Fruit fly (Drosophila melanogaster) whole organism, embryonic: ENCODE data around the gene Ent3.

ENCODE experiments used
- Ada2b ChIP-seq: fragments of 200-800 bp; sonication (Bioruptor generic); IDR thresholded peaks from 2 replicates; pipeline ENCODE4 v1.3.6; 2022; ENCODE audit warnings: missing biosample characterization, missing genetic modification characterization
- Aef1 ChIP-seq: fragments of 200-800 bp; sonication (Bioruptor generic); IDR thresholded peaks from 3 replicates; pipeline ENCODE4 v1.3.6; 2022; ENCODE audit warnings: missing biosample characterization, missing genetic modification characterization
- CG11093 ChIP-seq: fragments of 200-800 bp; sonication (Bioruptor generic); IDR thresholded peaks from 3 replicates; pipeline ENCODE4 v1.3.6; 2022; ENCODE audit warnings: missing biosample characterization, missing genetic modification characterization
- CG12155 ChIP-seq: fragments of 200-800 bp; sonication (Bioruptor generic); optimal IDR thresholded peaks from 3 replicates; lab custom pipeline; 2016; ENCODE audit warnings: missing biosample characterization, missing genetic modification characterization
- CG14710 ChIP-seq: fragments of 200-800 bp; sonication (Bioruptor generic); optimal IDR thresholded peaks from 3 replicates; lab custom pipeline; 2019; ENCODE audit warnings: missing biosample characterization, mild to moderate bottlenecking, missing genetic modification characterization, moderate library complexity
- CG14860 ChIP-seq: fragments of 200-800 bp; sonication (Bioruptor generic); IDR thresholded peaks from 3 replicates; pipeline ENCODE4 v1.3.6; 2022; ENCODE audit warnings: missing biosample characterization, missing genetic modification characterization; ENCODE audit not compliant: partially characterized antibody
- CG17359 ChIP-seq: fragments of 200-800 bp; sonication (Bioruptor generic); optimal IDR thresholded peaks from 3 replicates; lab custom pipeline; 2018; ENCODE audit warnings: missing biosample characterization, mild to moderate bottlenecking, missing genetic modification characterization, moderate library complexity
- CG2129 ChIP-seq: fragments of 200-800 bp; sonication (Bioruptor generic); IDR thresholded peaks from 2 replicates; pipeline ENCODE4 v1.3.6; 2022; ENCODE audit warnings: missing biosample characterization, missing genetic modification characterization; ENCODE audit not compliant: partially characterized antibody
- CG2202 ChIP-seq: fragments of 200-800 bp; sonication (Bioruptor generic); optimal IDR thresholded peaks from 2 replicates; lab custom pipeline; 2018; ENCODE audit warnings: missing biosample characterization, mild to moderate bottlenecking, missing genetic modification characterization
- CG34422 ChIP-seq: fragments of 200-800 bp; sonication (Bioruptor generic); IDR thresholded peaks from 3 replicates; pipeline ENCODE4 v1.3.6; 2022; ENCODE audit warnings: missing biosample characterization, missing genetic modification characterization
- CG3995 ChIP-seq: fragments of 200-800 bp; sonication (Bioruptor generic); optimal IDR thresholded peaks from 3 replicates; lab custom pipeline; 2016; ENCODE audit warnings: missing biosample characterization, missing genetic modification characterization
- CG4282 ChIP-seq: fragments of 200-800 bp; sonication (Bioruptor generic); optimal IDR thresholded peaks from 2 replicates; lab custom pipeline; 2016; ENCODE audit warnings: missing biosample characterization, missing genetic modification characterization
- CG6854 ChIP-seq: fragments of 200-800 bp; sonication (Bioruptor generic); optimal IDR thresholded peaks from 3 replicates; lab custom pipeline; 2017; ENCODE audit warnings: missing biosample characterization, mild to moderate bottlenecking, missing genetic modification characterization
- CG7928 ChIP-seq: fragments of 200-800 bp; sonication (Bioruptor generic); optimal IDR thresholded peaks from 2 replicates; lab custom pipeline; 2017; ENCODE audit warnings: missing biosample characterization, mild to moderate bottlenecking, missing genetic modification characterization
- Dek ChIP-seq: fragments of 200-800 bp; sonication (Bioruptor generic); optimal IDR thresholded peaks from 3 replicates; lab custom pipeline; 2019; ENCODE audit warnings: missing biosample characterization, mild to moderate bottlenecking, missing genetic modification characterization, moderate library complexity
- Dll ChIP-seq: fragments of 200-800 bp; sonication (Bioruptor generic); IDR thresholded peaks from 4 replicates; pipeline ENCODE4 v1.3.6; 2022; ENCODE audit warnings: missing biosample characterization, missing genetic modification characterization; ENCODE audit not compliant: partially characterized antibody
- Dref ChIP-seq: fragments of 200-800 bp; sonication (Bioruptor generic); IDR thresholded peaks from 2 replicates; pipeline ENCODE4 v1.3.6; 2022; ENCODE audit warnings: missing biosample characterization, missing genetic modification characterization
- E2f2 ChIP-seq: fragments of 200-800 bp; sonication (Bioruptor generic); IDR thresholded peaks from 2 replicates; pipeline ENCODE4 v1.3.6; 2022; ENCODE audit warnings: missing biosample characterization, missing genetic modification characterization
- Elba2 ChIP-seq: fragments of 200-800 bp; sonication (Bioruptor generic); optimal IDR thresholded peaks from 3 replicates; lab custom pipeline; 2016; ENCODE audit warnings: missing biosample characterization, missing genetic modification characterization
- HHEX ChIP-seq: fragments of 200-800 bp; sonication (Bioruptor generic); optimal IDR thresholded peaks from 3 replicates; lab custom pipeline; 2017; ENCODE audit warnings: missing biosample characterization, mild to moderate bottlenecking, missing genetic modification characterization, missing genetic modification reagents
- HLH3B ChIP-seq: fragments of 200-800 bp; sonication (Bioruptor generic); IDR thresholded peaks from 2 replicates; pipeline ENCODE4 v1.3.6; 2022; ENCODE audit warnings: missing biosample characterization, missing genetic modification characterization
- Stat92E ChIP-seq, 3 experiments: fragments of >200 bp in 2 of 3; fragments of 200-800 bp in 1 of 3; sonication (Bioruptor generic) in 1 of 3; optimal IDR thresholded peaks; 2 replicates each; lab custom pipeline; 2017 to 2019; ENCODE audit warnings: missing biosample characterization in 3 of 3, missing genetic modification characterization in 3 of 3, mild to moderate bottlenecking in 1 of 3, moderate library complexity in 1 of 3
- Usf ChIP-seq: fragments of 200-800 bp; sonication (Bioruptor generic); optimal IDR thresholded peaks from 2 replicates; lab custom pipeline; 2017; ENCODE audit warnings: missing genotype, missing biosample characterization, missing genetic modification characterization
- Xbp1 ChIP-seq: fragments of 200-800 bp; sonication (Bioruptor generic); optimal IDR thresholded peaks from 3 replicates; lab custom pipeline; 2016; ENCODE audit warnings: missing biosample characterization, mild to moderate bottlenecking, missing genetic modification characterization
- bbx ChIP-seq: fragments of 200-800 bp; sonication (Bioruptor generic); IDR thresholded peaks from 2 replicates; pipeline ENCODE4 v1.3.6; 2022; ENCODE audit warnings: missing biosample characterization, missing genetic modification characterization; ENCODE audit not compliant: partially characterized antibody
- br ChIP-seq: fragments of >200 bp; optimal IDR thresholded peaks from 2 replicates; lab custom pipeline; 2017
- cas ChIP-seq: fragments of 200-800 bp; sonication (Bioruptor generic); IDR thresholded peaks from 2 replicates; pipeline ENCODE4 v1.3.6; 2022; ENCODE audit warnings: missing biosample characterization, missing genetic modification characterization
- cato ChIP-seq: fragments of 200-800 bp; sonication (Bioruptor generic); optimal IDR thresholded peaks from 2 replicates; lab custom pipeline; 2016; ENCODE audit warnings: missing biosample characterization, missing genetic modification characterization, borderline replicate concordance
- cg ChIP-seq: fragments of 200-800 bp; sonication (Bioruptor generic); optimal IDR thresholded peaks from 3 replicates; lab custom pipeline; 2019; ENCODE audit warnings: missing biosample characterization, mild to moderate bottlenecking, missing genetic modification characterization, moderate library complexity
- dan ChIP-seq: fragments of 200-800 bp; sonication (Bioruptor generic); IDR thresholded peaks from 2 replicates; pipeline ENCODE4 v1.3.6; 2022; ENCODE audit warnings: missing biosample characterization, missing genetic modification characterization
- disco-r ChIP-seq: fragments of 200-800 bp; sonication (Bioruptor generic); optimal IDR thresholded peaks from 2 replicates; lab custom pipeline; 2016; ENCODE audit warnings: missing biosample characterization, missing genetic modification characterization
- exex ChIP-seq: fragments of 200-800 bp; sonication (Bioruptor generic); optimal IDR thresholded peaks from 4 replicates; lab custom pipeline; 2018; ENCODE audit warnings: missing biosample characterization, mild to moderate bottlenecking, missing genetic modification characterization, moderate library complexity
- gro ChIP-seq: fragments of 200-800 bp; sonication (Bioruptor generic); optimal IDR thresholded peaks from 2 replicates; lab custom pipeline; 2016; ENCODE audit warnings: missing biosample characterization, missing genetic modification characterization
- klu ChIP-seq: fragments of 200-800 bp; sonication (Bioruptor generic); IDR thresholded peaks from 2 replicates; pipeline ENCODE4 v1.3.6; 2022; ENCODE audit warnings: missing biosample characterization, missing genetic modification characterization
- knrl ChIP-seq: fragments of 200-800 bp; sonication (Bioruptor generic); IDR thresholded peaks from 3 replicates; pipeline ENCODE4 v1.3.6; 2022; ENCODE audit warnings: missing biosample characterization, missing genetic modification characterization; ENCODE audit not compliant: partially characterized antibody
- lab ChIP-seq: fragments of 200-800 bp; sonication (Bioruptor generic); optimal IDR thresholded peaks from 3 replicates; lab custom pipeline; 2017; ENCODE audit warnings: missing biosample characterization, missing genetic modification characterization, mild to moderate bottlenecking, moderate library complexity, missing genetic modification reagents
- luna ChIP-seq: fragments of 200-800 bp; sonication (Bioruptor generic); optimal IDR thresholded peaks from 2 replicates; lab custom pipeline; 2016; ENCODE audit warnings: missing biosample characterization, missing genetic modification characterization
- org-1 ChIP-seq: fragments of 200-800 bp; sonication (Bioruptor generic); optimal IDR thresholded peaks from 2 replicates; lab custom pipeline; 2017; ENCODE audit warnings: missing biosample characterization, missing genetic modification characterization
- p53 ChIP-seq: fragments of 200-800 bp; sonication (Bioruptor generic); optimal IDR thresholded peaks from 2 replicates; lab custom pipeline; 2016; ENCODE audit warnings: missing biosample characterization, missing genetic modification characterization
- psq ChIP-seq: fragments of 200-800 bp; sonication (Bioruptor generic); optimal IDR thresholded peaks from 2 replicates; lab custom pipeline; 2017; ENCODE audit warnings: missing biosample characterization, missing genetic modification characterization
- sna ChIP-seq: fragments of 200-800 bp; sonication (Bioruptor generic); IDR thresholded peaks from 2 replicates; pipeline ENCODE4 v1.3.6; 2022; ENCODE audit warnings: missing biosample characterization, missing genetic modification characterization; ENCODE audit not compliant: partially characterized antibody
- sug ChIP-seq: fragments of 200-800 bp; optimal IDR thresholded peaks from 2 replicates; lab custom pipeline; 2019; ENCODE audit warnings: missing biosample characterization, mild to moderate bottlenecking, missing genetic modification characterization, moderate library complexity
- tap ChIP-seq: fragments of 200-800 bp; optimal IDR thresholded peaks from 3 replicates; lab custom pipeline; 2019; ENCODE audit warnings: missing biosample characterization, mild to moderate bottlenecking, missing genetic modification characterization, moderate library complexity
- tna ChIP-seq: fragments of 200-800 bp; sonication (Bioruptor generic); IDR thresholded peaks from 2 replicates; pipeline ENCODE4 v1.3.6; 2022; ENCODE audit warnings: missing biosample characterization, missing genetic modification characterization; ENCODE audit not compliant: partially characterized antibody
- toy ChIP-seq: fragments of 200-800 bp; sonication (Bioruptor generic); IDR thresholded peaks from 2 replicates; pipeline ENCODE4 v1.3.6; 2022; ENCODE audit warnings: missing biosample characterization, missing genetic modification characterization
- unc-4 ChIP-seq: fragments of 200-800 bp; sonication (Bioruptor generic); IDR thresholded peaks from 2 replicates; pipeline ENCODE4 v1.3.6; 2022; ENCODE audit warnings: missing biosample characterization, missing genetic modification characterization; ENCODE audit not compliant: partially characterized antibody
- usp ChIP-seq: fragments of >200 bp; optimal IDR thresholded peaks from 2 replicates; lab custom pipeline; 2017; ENCODE audit warnings: missing biosample characterization, missing genetic modification characterization
- wdn ChIP-seq: fragments of 200-800 bp; sonication (Bioruptor generic); IDR thresholded peaks from 2 replicates; pipeline ENCODE4 v1.3.6; 2022; ENCODE audit warnings: missing biosample characterization, missing genetic modification characterization
- z ChIP-seq: fragments of 200-800 bp; sonication (Bioruptor generic); IDR thresholded peaks from 3 replicates; pipeline ENCODE4 v1.3.6; 2022; ENCODE audit warnings: missing biosample characterization, missing genetic modification characterization

The Ent3 gene

dm6 chr3L:12843056-12843799 is 10.2 kb upstream of the Ent3 start, which contains the start of gene nebu (continued):
- TF ChIP-seq cato (peak; percentile 80), br (lab: Kevin White, UChicago) (no peak), z (GFP tag; lab: Robert Waterston, UW) (peak; percentile 64; the same call in 2 of the 3 replicates), E2f2 (GFP tag; lab: Robert Waterston, UW) (peak; percentile 81), luna (GFP tag; lab: Kevin White, UChicago) (peak; percentile 98), gro (peak; percentile 99), cg (GFP tag; lab: Kevin White, UChicago) (no peak), Elba2 (GFP tag; lab: Kevin White, UChicago) (peak; percentile 51), CG14710 (peak; percentile 78), org-1 (GFP tag; lab: Kevin White, UChicago) (peak; percentile 96), Dll (GFP tag; lab: Robert Waterston, UW) (no peak), Aef1 (GFP tag; lab: Robert Waterston, UW) (peak; percentile 97), p53 (peak; percentile 90), Xbp1 (GFP tag; lab: Kevin White, UChicago) (peak; percentile 96), CG6854 (GFP tag; lab: Kevin White, UChicago) (peak; percentile 94), HLH3B (GFP tag; lab: Robert Waterston, UW) (peak; percentile 96), tap (tag; lab: Kevin White, UChicago) (peak; percentile 91), CG7928 (GFP tag; lab: Kevin White, UChicago) (peak; percentile 78), lab (GFP tag; lab: Kevin White, UChicago) (peak; percentile 99), cas (GFP tag; lab: Robert Waterston, UW) (peak; percentile 92), CG3995 (peak; percentile 81), sna (GFP tag; lab: Robert Waterston, UW) (no peak), knrl (GFP tag; lab: Robert Waterston, UW) (no peak), psq (GFP tag; lab: Kevin White, UChicago) (peak; percentile 67), wdn (GFP tag; lab: Robert Waterston, UW) (peak; percentile 97), CG14860 (GFP tag; lab: Robert Waterston, UW) (no peak), unc-4 (GFP tag; lab: Robert Waterston, UW) (no peak), CG17359 (peak; percentile 95), toy (GFP tag; lab: Robert Waterston, UW) (peak; percentile 91), sug (tag; lab: Kevin White, UChicago) (peak; percentile 92), HHEX (GFP tag; lab: Kevin White, UChicago) (peak; percentile 97), klu (peak; percentile 94), Usf (GFP tag; lab: Kevin White, UChicago) (peak; percentile 92), usp (no peak), dan (no peak), CG4282 (GFP tag; lab: Kevin White, UChicago) (peak; percentile 92), Stat92E (GFP tag; optimal IDR thresholded peaks at IDR 0.05; lab: Kevin White, UChicago) (no peak), tna (GFP tag; lab: Robert Waterston, UW) (no peak), disco-r (GFP tag; lab: Kevin White, UChicago) (peak; percentile 93), bbx (GFP tag; lab: Robert Waterston, UW) (no peak), Dref (GFP tag; lab: Robert Waterston, UW) (no peak), Ada2b (GFP tag; lab: Robert Waterston, UW) (peak; percentile 96), exex (tag; lab: Kevin White, UChicago) (peak; percentile 83), CG12155 (GFP tag; lab: Kevin White, UChicago) (peak; percentile 96), Dek (tag; lab: Kevin White, UChicago) (peak; percentile 97), CG2202 (tag; lab: Kevin White, UChicago) (peak; percentile 66), CG34422 (GFP tag; lab: Robert Waterston, UW) (peak; percentile 96), CG2129 (no peak), CG11093 (GFP tag; lab: Robert Waterston, UW) (peak; percentile 94)
